Fruit fly (Drosophila melanogaster): ENCODE results near the gene Kah.

The Kah gene

dm6 chr3L:628654-629285 is 39.7 kb upstream of the Kah start:
- no peak for TF ChIP-seq ttk (optimal IDR thresholded peaks at IDR 0.05)
- no peak for TF ChIP-seq psq (optimal IDR thresholded peaks at IDR 0.05)
- no peak for TF ChIP-seq h (optimal IDR thresholded peaks at IDR 0.05)
- TF ChIP-seq insv (optimal IDR thresholded peaks at IDR 0.05): no peak
- TF ChIP-seq Myc (optimal IDR thresholded peaks at IDR 0.05): no peak
- no peak for TF ChIP-seq Sin3A (optimal IDR thresholded peaks at IDR 0.05)

- no peak for TF ChIP-seq ttk (optimal IDR thresholded peaks at IDR 0.05)
- TF ChIP-seq Myc (optimal IDR thresholded peaks at IDR 0.05): no peak
- no peak for TF ChIP-seq psq (optimal IDR thresholded peaks at IDR 0.05)
- no peak for TF ChIP-seq Sin3A (optimal IDR thresholded peaks at IDR 0.05)
- TF ChIP-seq insv (optimal IDR thresholded peaks at IDR 0.05): no peak
- TF ChIP-seq h (optimal IDR thresholded peaks at IDR 0.05): no peak
These were observed 38.9 kb upstream of the Kah start for dm6 chr3L:627819-628601.

DNA sequence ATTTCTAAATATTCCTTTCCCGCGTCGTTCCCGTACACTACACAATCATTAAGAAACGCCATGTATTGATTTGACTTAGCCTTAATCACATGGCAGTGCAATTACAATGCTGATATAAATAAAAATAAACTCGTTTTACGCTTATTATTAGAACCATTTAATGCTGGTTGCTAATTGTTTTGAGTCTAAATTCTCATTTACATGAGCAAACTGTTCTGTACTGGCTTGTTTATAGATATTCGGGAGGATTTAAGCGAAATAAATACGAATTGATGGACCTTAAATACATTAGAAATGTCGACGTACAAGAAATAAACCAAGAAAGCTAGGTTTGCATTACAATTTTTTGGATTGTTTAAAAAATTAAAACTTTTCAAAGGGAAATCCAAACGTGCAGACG is 38.3 kb upstream of the Kah start:
- TF ChIP-seq Sin3A (optimal IDR thresholded peaks at IDR 0.05) (no peak), psq (optimal IDR thresholded peaks at IDR 0.05) (no peak), Myc (optimal IDR thresholded peaks at IDR 0.05) (no peak), ttk (optimal IDR thresholded peaks at IDR 0.05) (no peak), h (optimal IDR thresholded peaks at IDR 0.05) (no peak), insv (optimal IDR thresholded peaks at IDR 0.05) (no peak)

DNA sequence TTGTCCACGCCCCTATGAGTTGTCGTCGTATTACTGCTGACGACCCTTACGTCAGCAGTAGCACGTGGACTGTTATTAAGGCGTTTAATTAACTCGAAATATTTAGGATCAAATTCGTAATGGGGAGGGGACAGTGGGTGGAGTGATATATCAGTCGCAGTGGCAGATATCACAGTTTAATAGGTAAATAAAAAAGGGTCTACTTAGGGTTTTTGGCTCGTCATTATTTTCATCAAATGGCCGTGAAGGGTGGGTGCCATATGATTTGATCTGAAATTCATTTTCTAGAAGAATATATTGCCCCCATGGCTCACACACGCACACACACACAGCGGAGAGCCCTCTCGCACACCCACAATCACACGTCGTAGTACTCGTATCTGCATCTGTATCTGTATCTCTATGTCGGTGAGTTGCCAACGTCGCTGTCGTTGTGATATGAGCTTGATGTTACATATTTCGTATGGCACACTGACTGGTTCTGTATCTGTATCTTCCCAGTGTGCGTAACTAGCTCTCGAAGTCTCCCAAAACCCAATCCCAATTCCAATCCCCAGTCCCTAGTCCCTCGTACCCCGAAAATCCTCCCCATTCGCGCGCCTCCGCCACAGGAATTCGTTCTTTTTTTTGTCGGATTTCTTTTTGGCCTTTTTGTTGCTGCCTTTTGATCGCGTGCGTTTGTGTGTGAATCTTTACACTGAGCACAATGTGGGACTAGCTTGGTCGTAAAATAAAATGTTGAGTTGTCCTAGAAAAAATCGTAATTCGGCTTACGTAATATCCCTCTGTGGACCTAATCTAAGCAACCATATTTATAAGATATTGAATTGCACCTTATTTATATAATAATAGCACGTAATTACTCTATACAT is 37.7 kb upstream of the Kah start:
- no peak for TF ChIP-seq insv (optimal IDR thresholded peaks at IDR 0.05)
- TF ChIP-seq h (optimal IDR thresholded peaks at IDR 0.05): no peak
- no peak for TF ChIP-seq Myc (optimal IDR thresholded peaks at IDR 0.05)
- no peak for TF ChIP-seq Sin3A (optimal IDR thresholded peaks at IDR 0.05)
- no peak for TF ChIP-seq ttk (optimal IDR thresholded peaks at IDR 0.05)

- TF ChIP-seq h (optimal IDR thresholded peaks at IDR 0.05): no peak
- TF ChIP-seq psq (optimal IDR thresholded peaks at IDR 0.05): no peak
- no peak for TF ChIP-seq ttk (optimal IDR thresholded peaks at IDR 0.05)
- no peak for TF ChIP-seq insv (optimal IDR thresholded peaks at IDR 0.05)
- no peak for TF ChIP-seq Sin3A (optimal IDR thresholded peaks at IDR 0.05)
- TF ChIP-seq Myc (optimal IDR thresholded peaks at IDR 0.05): no peak
These were observed 36.8 kb upstream of the Kah start for dm6 chr3L:625899-626298.

DNA sequence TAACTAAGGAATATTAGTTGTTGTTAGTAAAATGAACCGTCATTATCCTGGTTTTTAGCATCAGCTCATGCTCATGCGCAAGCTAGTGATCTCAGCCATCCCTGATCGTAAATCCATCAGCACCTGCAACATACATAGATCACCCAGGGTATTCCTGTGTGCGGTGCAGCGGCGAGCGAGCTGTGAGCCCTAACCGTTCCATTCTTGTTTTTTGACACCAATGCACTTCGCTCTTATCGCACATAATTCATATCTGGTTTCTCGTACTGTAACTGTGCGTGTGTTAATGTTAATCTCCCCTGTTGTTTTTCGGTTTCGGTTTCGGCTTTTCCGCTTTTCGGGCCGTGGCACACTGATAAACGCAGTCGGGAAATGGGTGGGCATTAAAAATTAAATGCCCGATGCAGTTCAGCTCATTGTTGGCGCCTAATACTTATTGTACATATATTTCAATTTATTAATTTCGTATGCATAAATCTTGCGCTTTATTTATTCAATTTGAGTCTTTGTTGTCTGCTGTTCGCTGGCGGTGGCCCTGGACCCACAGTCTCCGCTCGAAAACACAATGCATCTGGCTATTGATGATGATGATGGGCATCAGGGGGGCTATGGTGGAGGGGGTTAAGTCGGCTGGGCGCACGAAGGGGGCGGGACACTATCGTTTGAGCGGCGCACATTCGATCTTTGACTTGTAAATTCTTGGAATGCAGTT is 35.3 kb upstream of the Kah start:
- no peak for TF ChIP-seq Sin3A (optimal IDR thresholded peaks at IDR 0.05)
- TF ChIP-seq insv (optimal IDR thresholded peaks at IDR 0.05): no peak
- TF ChIP-seq psq (optimal IDR thresholded peaks at IDR 0.05): no peak
- no peak for TF ChIP-seq h (optimal IDR thresholded peaks at IDR 0.05)
- no peak for TF ChIP-seq ttk (optimal IDR thresholded peaks at IDR 0.05)
- no peak for TF ChIP-seq Myc (optimal IDR thresholded peaks at IDR 0.05)

DNA sequence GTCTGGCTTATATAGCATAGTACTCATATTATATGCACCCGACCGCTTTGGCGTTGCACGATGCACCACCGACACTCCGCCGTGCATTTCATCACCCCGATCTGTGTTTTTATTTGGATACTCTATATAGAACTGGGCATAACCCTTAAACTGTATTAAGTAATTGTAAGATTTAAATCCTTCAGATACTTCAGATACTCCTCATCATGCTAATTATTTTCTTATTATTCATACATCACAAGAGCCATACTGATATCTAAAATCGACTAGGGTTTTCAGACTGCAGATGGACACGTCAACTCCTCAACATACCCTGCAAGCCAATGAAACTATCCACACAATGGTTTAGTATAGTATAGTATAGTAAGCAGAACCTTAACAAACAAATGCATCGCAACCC is 34.5 kb upstream of the Kah start:
- no peak for TF ChIP-seq Myc (optimal IDR thresholded peaks at IDR 0.05)
- TF ChIP-seq Sin3A (optimal IDR thresholded peaks at IDR 0.05): no peak
- TF ChIP-seq h (optimal IDR thresholded peaks at IDR 0.05): no peak
- no peak for TF ChIP-seq insv (optimal IDR thresholded peaks at IDR 0.05)
- no peak for TF ChIP-seq ttk (optimal IDR thresholded peaks at IDR 0.05)
- TF ChIP-seq psq (optimal IDR thresholded peaks at IDR 0.05): no peak

- TF ChIP-seq Sin3A (optimal IDR thresholded peaks at IDR 0.05) (no peak), ttk (optimal IDR thresholded peaks at IDR 0.05) (no peak), psq (optimal IDR thresholded peaks at IDR 0.05) (no peak), h (optimal IDR thresholded peaks at IDR 0.05) (no peak), Myc (optimal IDR thresholded peaks at IDR 0.05) (no peak), insv (optimal IDR thresholded peaks at IDR 0.05) (no peak)
These were observed 33.3 kb upstream of the Kah start for dm6 chr3L:622357-622834.

DNA sequence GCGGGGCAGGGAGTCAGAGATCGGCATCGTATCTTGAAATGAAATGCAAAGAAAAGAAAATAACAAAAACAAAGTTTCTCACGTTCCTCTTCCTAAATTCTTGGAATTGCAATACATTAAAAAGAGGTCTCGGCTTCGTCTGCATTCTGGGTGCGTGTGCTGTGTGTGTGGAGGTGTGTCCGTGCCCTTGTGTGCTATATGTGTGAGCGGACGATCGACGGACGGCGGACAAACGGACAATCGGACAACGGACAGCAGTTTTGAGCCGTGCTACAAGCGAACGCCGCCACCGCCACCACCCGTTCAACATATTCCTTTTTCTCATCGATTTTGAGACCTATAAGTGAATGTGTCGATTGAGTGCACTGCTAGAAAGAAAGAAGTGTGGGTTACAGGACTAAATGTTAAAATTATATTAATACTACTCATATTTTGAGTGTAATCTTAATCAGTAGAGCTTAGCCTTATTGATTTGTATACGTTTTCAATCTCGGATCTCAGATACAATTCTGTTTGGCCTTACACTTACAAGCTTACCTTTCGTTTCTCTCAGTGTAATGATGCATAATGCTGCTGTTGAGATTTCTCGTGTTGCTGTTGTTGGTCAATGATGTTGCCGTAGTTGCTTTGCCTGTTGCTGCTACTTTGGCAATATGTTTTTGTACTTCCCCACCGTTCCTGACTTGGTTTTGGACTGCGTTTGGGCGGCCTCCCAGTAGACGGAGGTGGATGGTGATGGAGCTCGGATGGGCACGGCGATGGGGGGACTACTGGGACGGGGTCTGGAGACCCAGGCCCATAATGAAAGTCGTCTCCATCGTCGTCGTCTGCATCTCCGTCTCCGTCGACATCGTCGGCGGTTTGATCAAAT is 32.3 kb upstream of the Kah start:
- TF ChIP-seq psq (optimal IDR thresholded peaks at IDR 0.05): no peak
- TF ChIP-seq insv (optimal IDR thresholded peaks at IDR 0.05): no peak
- no peak for TF ChIP-seq Sin3A (optimal IDR thresholded peaks at IDR 0.05)
- TF ChIP-seq h (optimal IDR thresholded peaks at IDR 0.05): no peak
- no peak for TF ChIP-seq Myc (optimal IDR thresholded peaks at IDR 0.05)
- TF ChIP-seq ttk (optimal IDR thresholded peaks at IDR 0.05): no peak

- TF ChIP-seq Myc (optimal IDR thresholded peaks at IDR 0.05) (no peak), insv (optimal IDR thresholded peaks at IDR 0.05) (no peak), h (optimal IDR thresholded peaks at IDR 0.05) (no peak), psq (optimal IDR thresholded peaks at IDR 0.05) (no peak), ttk (optimal IDR thresholded peaks at IDR 0.05) (no peak), Sin3A (optimal IDR thresholded peaks at IDR 0.05) (no peak)
These were observed 30.6 kb upstream of the Kah start for dm6 chr3L:619427-620308.

Data from Kc167 (cell line).